Fruit fly (Drosophila melanogaster): ENCODE measurements around the gene dl.

dl gene

dm6 chr2L:17410358-17410757 lies 39.8 kb downstream of the dl start, which contains the start of the genes Polr2J and CG15141 (continued):
- TF ChIP-seq ewg (GFP tag; optimal IDR thresholded peaks at IDR 0.05): peak; percentile 82
- TF ChIP-seq crc (GFP tag; optimal IDR thresholded peaks at IDR 0.05): no peak
- no peak for TF ChIP-seq br (optimal IDR thresholded peaks at IDR 0.05)
- TF ChIP-seq Hr3 (GFP tag; optimal IDR thresholded peaks at IDR 0.05): peak; percentile 94
- TF ChIP-seq NC2β (GFP tag; optimal IDR thresholded peaks at IDR 0.05): peak; percentile 54
- peak; percentile 85 for TF ChIP-seq HLH54F (GFP tag; optimal IDR thresholded peaks at IDR 0.05)
- TF ChIP-seq tio (GFP tag; optimal IDR thresholded peaks at IDR 0.05): peak; percentile 65
- TF ChIP-seq cato (GFP tag; optimal IDR thresholded peaks at IDR 0.05; ENCODE audit: borderline replicate concordance): peak; percentile 84
- peak; percentile 56; the same call in 1 of the 2 replicates for TF ChIP-seq sens-2 (GFP tag; IDR thresholded peaks at IDR 0.05)
- TF ChIP-seq MTF-1 (GFP tag; optimal IDR thresholded peaks at IDR 0.05; ENCODE audit: borderline replicate concordance): no peak
- TF ChIP-seq CG12659 (GFP tag; optimal IDR thresholded peaks at IDR 0.05): peak; percentile 90
- TF ChIP-seq CG1792 (GFP tag; optimal IDR thresholded peaks at IDR 0.05): peak; percentile 46
- TF ChIP-seq fu2 (GFP tag; optimal IDR thresholded peaks at IDR 0.05): peak; percentile 82
- TF ChIP-seq Jarid2 (GFP tag; optimal IDR thresholded peaks at IDR 0.05): no peak
- TF ChIP-seq dm (GFP tag; optimal IDR thresholded peaks at IDR 0.05): peak; percentile 69
- TF ChIP-seq Camta (GFP tag; optimal IDR thresholded peaks at IDR 0.05): peak; percentile 59
- TF ChIP-seq cad (GFP tag; optimal IDR thresholded peaks at IDR 0.05): no peak
- TF ChIP-seq H15 (GFP tag; IDR thresholded peaks at IDR 0.05): peak; percentile 88
- TF ChIP-seq Xrp1 (GFP tag; IDR thresholded peaks at IDR 0.05): peak; percentile 88
- peak; percentile 77 for TF ChIP-seq CG30431 (GFP tag; optimal IDR thresholded peaks at IDR 0.05)
- peak; percentile 49 for TF ChIP-seq jing (GFP tag; optimal IDR thresholded peaks at IDR 0.05)
- TF ChIP-seq pum (GFP tag; optimal IDR thresholded peaks at IDR 0.05): peak; percentile 79
- no peak for TF ChIP-seq CG17912 (GFP tag; optimal IDR thresholded peaks at IDR 0.05)
- TF ChIP-seq CG18011 (GFP tag; optimal IDR thresholded peaks at IDR 0.05): peak; percentile 74
- peak; percentile 77 for TF ChIP-seq CG18619 (GFP tag; optimal IDR thresholded peaks at IDR 0.05)
- TF ChIP-seq Atf-2 (GFP tag; optimal IDR thresholded peaks at IDR 0.05): peak; percentile 55
- TF ChIP-seq gfzf (GFP tag; optimal IDR thresholded peaks at IDR 0.05): no peak
- TF ChIP-seq nerfin-2 (GFP tag; IDR thresholded peaks at IDR 0.05; ENCODE audit: partially characterized antibody): peak; percentile 63
- peak; percentile 50 for TF ChIP-seq tx (GFP tag; optimal IDR thresholded peaks at IDR 0.05)
- peak; percentile 73 for TF ChIP-seq CG13296 (GFP tag; optimal IDR thresholded peaks at IDR 0.05)
- TF ChIP-seq kay (GFP tag; optimal IDR thresholded peaks at IDR 0.05): peak; percentile 71
- peak; percentile 82 for TF ChIP-seq Vsx1 (GFP tag; optimal IDR thresholded peaks at IDR 0.05)
- peak; percentile 75 for TF ChIP-seq hbn (GFP tag; IDR thresholded peaks at IDR 0.05; ENCODE audit: partially characterized antibody)
- peak; percentile 81 for TF ChIP-seq fd96Cb (tag; optimal IDR thresholded peaks at IDR 0.05)
- TF ChIP-seq CG7271 (tag; optimal IDR thresholded peaks at IDR 0.05): peak; percentile 78
- peak; percentile 24 for TF ChIP-seq Hmx (GFP tag; optimal IDR thresholded peaks at IDR 0.05)
- TF ChIP-seq pzg (GFP tag; optimal IDR thresholded peaks at IDR 0.05): peak; percentile 67
- TF ChIP-seq CG4820 (GFP tag; optimal IDR thresholded peaks at IDR 0.05): peak; percentile 83
- no peak for TF ChIP-seq Lpt (GFP tag; optimal IDR thresholded peaks at IDR 0.05)
- peak; percentile 83 for TF ChIP-seq CG10654 (GFP tag; optimal IDR thresholded peaks at IDR 0.05)
- TF ChIP-seq B-H1 (GFP tag; IDR thresholded peaks at IDR 0.05): peak; percentile 72; the same call in 2 of the 3 replicates
- no peak for TF ChIP-seq dati (GFP tag; IDR thresholded peaks at IDR 0.05)
- peak; percentile 96 for TF ChIP-seq Dll (GFP tag; IDR thresholded peaks at IDR 0.05; ENCODE audit: partially characterized antibody)
- peak; percentile 96 for TF ChIP-seq CG12391 (tag; optimal IDR thresholded peaks at IDR 0.05)
- TF ChIP-seq CG7372 (GFP tag; IDR thresholded peaks at IDR 0.05): peak; percentile 88
- peak; percentile 95 for TF ChIP-seq Ptx1 (GFP tag; IDR thresholded peaks at IDR 0.05)
- peak; percentile 69 for TF ChIP-seq Usf (GFP tag; optimal IDR thresholded peaks at IDR 0.05)
- TF ChIP-seq jigr1 (GFP tag; IDR thresholded peaks at IDR 0.05): peak; percentile 81
- no peak for TF ChIP-seq CG43689 (GFP tag; IDR thresholded peaks at IDR 0.05)
- peak; percentile 41 for TF ChIP-seq CG9876 (GFP tag; optimal IDR thresholded peaks at IDR 0.05)
- peak; percentile 73 for TF ChIP-seq CG10462 (GFP tag; optimal IDR thresholded peaks at IDR 0.05)
- TF ChIP-seq CG11398 (GFP tag; optimal IDR thresholded peaks at IDR 0.05): peak; percentile 25
